Fruit fly (Drosophila melanogaster) S2 (cell line): ENCODE measurements around the gene Blos3.

ENCODE experiments used
- CG8478 ChIP-seq: fragments of >200 bp; optimal IDR thresholded peaks from 2 replicates; lab custom pipeline; 2018
- CTCF ChIP-seq, 2 experiments: fragments of >200 bp; optimal IDR thresholded peaks; 2 replicates each; lab custom pipeline; 2018

dm6 chr3L:18917281-18917680 is 47.3 kb downstream of the Blos3 start, which contains the start of gene CG6839:
- TF ChIP-seq CTCF (optimal IDR thresholded peaks at IDR 0.05; lab: Kevin White, UChicago) = no peak
- no peak for TF ChIP-seq CG8478
